Worm (Caenorhabditis elegans) whole organism, late embryonic: Measurements from ENCODE around the gene C05G5.1.
A peak's percentile ranks its signal among the peaks of the same experiment; 100 is the strongest.

Experiments used
- C08G9.2 ChIP-seq: sonication (generic microtip); optimal IDR thresholded peaks from 2 replicates; lab custom pipeline; 2016; ENCODE audit warnings: mild to moderate bottlenecking, missing genetic modification characterization, moderate library complexity, missing compliant biosample characterization
- K02D7.2 ChIP-seq: sonication (generic microtip); optimal IDR thresholded peaks from 2 replicates; lab custom pipeline; 2017; ENCODE audit warnings: mild to moderate bottlenecking, missing genetic modification characterization, missing compliant biosample characterization
- K09A11.1 ChIP-seq: sonication (generic microtip); optimal IDR thresholded peaks from 2 replicates; lab custom pipeline; 2017; ENCODE audit warnings: antibody characterized with exemption, mild to moderate bottlenecking, missing genetic modification characterization, missing compliant biosample characterization; ENCODE audit not compliant: insufficient read depth
- T23F11.4 ChIP-seq: fragments of 200-800 bp; sonication (Bioruptor generic); optimal IDR thresholded peaks from 2 replicates; lab custom pipeline; 2018; ENCODE audit warnings: mild to moderate bottlenecking, missing genetic modification characterization, missing compliant biosample characterization
- Y22D7AL.16 ChIP-seq: sonication (generic microtip); optimal IDR thresholded peaks from 2 replicates; lab custom pipeline; 2016; ENCODE audit warnings: missing genetic modification characterization, missing compliant biosample characterization
- ama-1 ChIP-seq: fragments of 150-350 bp; optimal IDR thresholded peaks from 2 replicates; lab custom pipeline; 2014
- ceh-14 ChIP-seq: sonication (generic microtip); optimal IDR thresholded peaks from 2 replicates; lab custom pipeline; 2016; ENCODE audit warnings: missing genotype, missing genetic modification characterization, missing compliant biosample characterization
- ceh-18 ChIP-seq: sonication (generic microtip); optimal IDR thresholded peaks from 2 replicates; lab custom pipeline; 2016; ENCODE audit warnings: missing genetic modification characterization, missing compliant biosample characterization
- ceh-2 ChIP-seq: sonication (generic microtip); optimal IDR thresholded peaks from 2 replicates; lab custom pipeline; 2016; ENCODE audit warnings: missing genotype, missing genetic modification characterization, missing compliant biosample characterization
- ceh-22 ChIP-seq: sonication (generic microtip); optimal IDR thresholded peaks from 2 replicates; lab custom pipeline; 2017; ENCODE audit warnings: missing biosample characterization, missing genetic modification characterization
- ceh-24 ChIP-seq: sonication (generic microtip); optimal IDR thresholded peaks from 2 replicates; lab custom pipeline; 2016; ENCODE audit warnings: mild to moderate bottlenecking, missing genetic modification characterization, missing compliant biosample characterization
- ceh-30 ChIP-seq: fragments of 150-350 bp; optimal IDR thresholded peaks from 2 replicates; lab custom pipeline; 2014; ENCODE audit warnings: missing biosample characterization, missing genetic modification characterization
- ceh-31 ChIP-seq: sonication (generic microtip); optimal IDR thresholded peaks from 2 replicates; lab custom pipeline; 2016; ENCODE audit warnings: missing genetic modification characterization, missing compliant biosample characterization
- ceh-48 ChIP-seq: sonication (generic microtip); optimal IDR thresholded peaks from 2 replicates; lab custom pipeline; 2016; ENCODE audit warnings: missing genetic modification characterization, inconsistent platforms, missing compliant biosample characterization
- ceh-6 ChIP-seq: fragments of 200-800 bp; sonication (Bioruptor generic); optimal IDR thresholded peaks from 2 replicates; lab custom pipeline; 2018; ENCODE audit warnings: mild to moderate bottlenecking, missing genetic modification characterization, missing compliant biosample characterization
- ets-4 ChIP-seq: sonication (generic microtip); optimal IDR thresholded peaks from 2 replicates; lab custom pipeline; 2016; ENCODE audit warnings: missing genetic modification characterization, missing compliant biosample characterization
- eyg-1 ChIP-seq: sonication (generic microtip); optimal IDR thresholded peaks from 2 replicates; lab custom pipeline; 2016; ENCODE audit warnings: missing genotype, missing genetic modification characterization, missing compliant biosample characterization
- fax-1 ChIP-seq: sonication (generic microtip); optimal IDR thresholded peaks from 2 replicates; lab custom pipeline; 2016; ENCODE audit warnings: missing genotype, missing genetic modification characterization, missing compliant biosample characterization
- fkh-6 ChIP-seq: sonication (generic microtip); optimal IDR thresholded peaks from 2 replicates; lab custom pipeline; 2016; ENCODE audit warnings: missing genetic modification characterization, missing compliant biosample characterization
- hlh-15 ChIP-seq: sonication (generic microtip); optimal IDR thresholded peaks from 2 replicates; lab custom pipeline; 2016; ENCODE audit warnings: missing genetic modification characterization, missing compliant biosample characterization
- hlh-30 ChIP-seq: sonication (generic microtip); optimal IDR thresholded peaks from 2 replicates; lab custom pipeline; 2017; ENCODE audit warnings: antibody characterized with exemption, missing genetic modification characterization, missing compliant biosample characterization; ENCODE audit not compliant: insufficient read depth
- hlh-6 ChIP-seq: sonication (generic microtip); optimal IDR thresholded peaks from 2 replicates; lab custom pipeline; 2016; ENCODE audit warnings: missing genotype, missing genetic modification characterization, missing compliant biosample characterization
- lim-6 ChIP-seq: sonication (generic microtip); optimal IDR thresholded peaks from 2 replicates; lab custom pipeline; 2016; ENCODE audit warnings: missing genetic modification characterization, missing compliant biosample characterization
- lin-11 ChIP-seq: fragments of 200-800 bp; sonication (Bioruptor generic); optimal IDR thresholded peaks from 2 replicates; lab custom pipeline; 2018; ENCODE audit warnings: mild to moderate bottlenecking, missing genetic modification characterization, missing compliant biosample characterization
- mec-3 ChIP-seq: sonication (generic microtip); optimal IDR thresholded peaks from 2 replicates; lab custom pipeline; 2016; ENCODE audit warnings: borderline replicate concordance, missing genetic modification characterization, missing compliant biosample characterization
- nfya-1 ChIP-seq: sonication (generic microtip); optimal IDR thresholded peaks from 2 replicates; lab custom pipeline; 2017; ENCODE audit warnings: missing genetic modification characterization, mild to moderate bottlenecking, missing compliant biosample characterization, antibody characterized with exemption, moderate library complexity
- nhr-11 ChIP-seq: fragments of 150-350 bp; optimal IDR thresholded peaks from 2 replicates; lab custom pipeline; 2014; ENCODE audit warnings: missing biosample characterization, missing genetic modification characterization
- pag-3 ChIP-seq: sonication (generic microtip); optimal IDR thresholded peaks from 2 replicates; lab custom pipeline; 2016; ENCODE audit warnings: missing compliant biosample characterization, missing genetic modification characterization, borderline replicate concordance
- pat-9 ChIP-seq: fragments of 200-800 bp; sonication (Bioruptor generic); optimal IDR thresholded peaks from 2 replicates; lab custom pipeline; 2018; ENCODE audit warnings: mild to moderate bottlenecking, missing genetic modification characterization, moderate library complexity, missing compliant biosample characterization
- pax-1 ChIP-seq: fragments of 150-350 bp; optimal IDR thresholded peaks from 2 replicates; lab custom pipeline; 2014; ENCODE audit warnings: missing biosample characterization, missing genetic modification characterization
- pqm-1 ChIP-seq: sonication (generic microtip); optimal IDR thresholded peaks from 2 replicates; lab custom pipeline; 2016; ENCODE audit warnings: missing genetic modification characterization, missing compliant biosample characterization
- ref-2 ChIP-seq: sonication (generic microtip); optimal IDR thresholded peaks from 2 replicates; lab custom pipeline; 2016; ENCODE audit warnings: missing genetic modification characterization, missing compliant biosample characterization
- rnt-1 ChIP-seq: sonication (generic microtip); optimal IDR thresholded peaks from 2 replicates; lab custom pipeline; 2016; ENCODE audit warnings: missing genetic modification characterization, missing compliant biosample characterization
- sdc-2 ChIP-seq: sonication (generic microtip); optimal IDR thresholded peaks from 2 replicates; lab custom pipeline; 2016; ENCODE audit warnings: missing genotype, missing genetic modification characterization, missing compliant biosample characterization
- sox-4 ChIP-seq: sonication (generic microtip); optimal IDR thresholded peaks from 2 replicates; lab custom pipeline; 2017; ENCODE audit warnings: mild to moderate bottlenecking, missing genetic modification characterization, inconsistent platforms, missing compliant biosample characterization
- tbx-2 ChIP-seq: sonication (generic microtip); optimal IDR thresholded peaks from 2 replicates; lab custom pipeline; 2016; ENCODE audit warnings: missing genetic modification characterization, missing compliant biosample characterization
- tbx-7 ChIP-seq: sonication (generic microtip); optimal IDR thresholded peaks from 2 replicates; lab custom pipeline; 2016; ENCODE audit warnings: missing genotype, missing genetic modification characterization, missing compliant biosample characterization
- ttx-3 ChIP-seq: sonication (generic microtip); optimal IDR thresholded peaks from 2 replicates; lab custom pipeline; 2016; ENCODE audit warnings: missing genetic modification reagents, missing genetic modification characterization, missing compliant biosample characterization
- unc-42 ChIP-seq: sonication (generic microtip); optimal IDR thresholded peaks from 2 replicates; lab custom pipeline; 2016; ENCODE audit warnings: missing genotype, missing genetic modification characterization, missing compliant biosample characterization
- unc-86 ChIP-seq: sonication (generic microtip); optimal IDR thresholded peaks from 2 replicates; lab custom pipeline; 2016; ENCODE audit warnings: missing genetic modification characterization, missing compliant biosample characterization

Gene C05G5.1

DNA sequence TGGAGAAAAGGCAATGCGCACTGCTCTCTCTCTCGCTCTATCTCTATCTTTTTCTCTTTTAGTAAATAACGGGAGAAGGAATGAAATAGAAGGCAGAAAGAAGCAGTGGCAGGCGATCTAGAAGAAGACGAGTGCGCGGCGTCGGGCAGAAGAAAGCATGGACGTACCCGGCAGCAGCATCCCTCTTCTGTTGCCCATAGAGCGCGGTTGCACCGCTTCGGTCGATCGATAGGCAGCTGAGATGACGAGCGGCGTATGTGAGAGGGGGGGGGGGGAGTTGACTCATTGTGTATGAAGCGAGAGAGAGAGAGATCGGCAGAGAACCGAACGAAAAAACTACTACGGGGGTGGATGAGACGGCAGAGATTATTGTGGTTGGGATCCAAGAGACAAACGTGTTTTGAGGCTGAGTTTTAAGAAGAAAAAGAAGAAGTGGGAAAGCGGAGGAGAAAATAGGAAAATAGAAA, 31.7 kb downstream of the C05G5.1 start (continued):
- TF ChIP-seq Y22D7AL.16 (tag; lab: Kevin White, UChicago) (no peak), unc-42 (tag; lab: Kevin White, UChicago) (peak; percentile 89), ceh-14 (tag; lab: Kevin White, UChicago) (peak; percentile 81), hlh-6 (tag; lab: Kevin White, UChicago) (peak; percentile 45)

DNA sequence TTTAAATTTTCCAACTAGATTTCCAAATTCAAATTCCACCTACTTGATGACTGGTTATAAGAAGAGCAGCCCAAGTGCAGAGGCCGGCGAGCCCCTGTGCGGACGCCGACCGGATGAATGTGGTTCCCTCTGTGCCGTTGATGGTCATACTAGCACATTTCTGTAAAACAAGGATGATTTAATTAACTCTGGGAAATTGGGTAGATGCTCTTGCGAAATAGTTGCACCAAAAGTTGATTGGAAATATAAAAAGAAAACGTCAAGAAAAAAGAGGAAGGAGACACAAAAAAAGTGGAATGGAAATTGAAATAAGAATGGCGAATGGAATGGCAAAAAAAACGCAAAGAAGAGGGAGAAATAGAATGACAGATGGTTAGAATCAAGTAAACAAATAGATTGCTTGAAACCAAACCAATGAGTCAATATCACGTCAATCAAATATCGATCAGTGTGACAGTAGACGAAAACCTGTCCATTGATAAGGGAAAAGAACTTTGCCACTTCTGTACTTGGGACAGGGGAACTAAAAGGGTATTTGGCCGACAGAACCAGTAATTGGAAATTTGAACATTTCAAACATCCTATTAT, 33.1 kb downstream of the C05G5.1 start, which contains the start of gene tmem-184:
Gene tmem-184 (minus strand): TSS at position 164 of the 588 bp plus-strand sequence.
- no peak for TF ChIP-seq ceh-22 (tag; lab: Kevin White, UChicago)
- TF ChIP-seq ceh-14 (tag; lab: Kevin White, UChicago): no peak
- no peak for TF ChIP-seq ceh-2
- TF ChIP-seq tbx-7: no peak
- TF ChIP-seq pag-3 (tag; lab: Kevin White, UChicago): no peak
- no peak for TF ChIP-seq rnt-1
- TF ChIP-seq nhr-11 (tag; lab: Kevin White, UChicago): no peak
- no peak for TF ChIP-seq fkh-6 (tag; lab: Kevin White, UChicago)
- no peak for TF ChIP-seq pat-9 (tag; lab: Kevin White, UChicago)

- no peak for TF ChIP-seq K02D7.2 (tag; lab: Kevin White, UChicago)
- no peak for TF ChIP-seq unc-42 (tag; lab: Kevin White, UChicago)
- no peak for TF ChIP-seq hlh-30 (tag; lab: Kevin White, UChicago)
- TF ChIP-seq ttx-3 (tag; lab: Kevin White, UChicago): no peak
- no peak for TF ChIP-seq lin-11 (tag; lab: Kevin White, UChicago)
- TF ChIP-seq C08G9.2 (tag; lab: Kevin White, UChicago): no peak
- no peak for TF ChIP-seq sdc-2 (tag; lab: Kevin White, UChicago)
- no peak for TF ChIP-seq ceh-48 (tag; lab: Kevin White, UChicago)
- no peak for TF ChIP-seq ceh-18 (tag; lab: Kevin White, UChicago)
- no peak for TF ChIP-seq ama-1
- no peak for TF ChIP-seq unc-86 (tag; lab: Kevin White, UChicago)
- no peak for TF ChIP-seq hlh-15 (tag; lab: Kevin White, UChicago)
- TF ChIP-seq ref-2 (tag; lab: Kevin White, UChicago): no peak
- no peak for TF ChIP-seq nhr-11 (tag; lab: Kevin White, UChicago)
- no peak for TF ChIP-seq ceh-6 (GFP tag; lab: Kevin White, UChicago)
- TF ChIP-seq tbx-7: no peak
- no peak for TF ChIP-seq ceh-24 (tag; lab: Kevin White, UChicago)
- TF ChIP-seq mec-3 (tag; lab: Kevin White, UChicago): no peak
- no peak for TF ChIP-seq ceh-30 (tag; lab: Kevin White, UChicago)
Measured at ce11 chrX:14704933-14705332, 35.0 kb downstream of the C05G5.1 start.

DNA sequence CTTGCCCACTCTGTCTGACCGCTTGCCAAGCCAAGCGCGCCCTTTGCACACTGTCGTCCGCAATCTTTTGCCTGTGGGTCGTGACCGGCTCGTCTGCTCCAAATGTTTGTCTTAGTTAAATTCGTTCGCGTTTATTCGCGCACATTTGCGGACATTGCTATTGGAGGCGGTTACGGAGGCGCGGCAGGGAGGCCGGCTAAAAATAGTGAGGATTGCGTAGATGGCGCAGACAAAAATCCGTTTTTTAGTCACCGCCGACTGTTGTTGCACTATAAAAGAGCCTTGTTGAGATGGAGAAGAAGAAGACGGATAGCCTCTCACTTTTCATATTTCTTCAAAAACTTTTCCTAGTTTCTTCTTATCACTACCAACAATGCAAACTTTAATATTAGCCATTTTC, 38.4 kb downstream of the C05G5.1 start, which contains the start of gene F40E10.5:
Gene F40E10.5 (plus strand): TSS at position 301 of the 400 bp plus-strand sequence.
- TF ChIP-seq K09A11.1 (tag; lab: Kevin White, UChicago) (no peak), pax-1 (tag; lab: Kevin White, UChicago) (peak; percentile 11), eyg-1 (tag; lab: Kevin White, UChicago) (no peak), ets-4 (tag; lab: Kevin White, UChicago) (peak; percentile 9), sox-4 (tag; lab: Kevin White, UChicago) (no peak)
- TF ChIP-seq, all 69 proteins: peak for 2

ce11 chrX:14699866-14700265, 40.1 kb downstream of the C05G5.1 start, which contains the start of gene hch-1:
Gene hch-1, minus strand, starts transcription at chrX:14699977.
- no peak for TF ChIP-seq T23F11.4 (GFP tag; lab: Kevin White, UChicago)
- TF ChIP-seq pqm-1: no peak
- TF ChIP-seq ets-4 (tag; lab: Kevin White, UChicago): no peak
- TF ChIP-seq sdc-2 (tag; lab: Kevin White, UChicago): no peak
- no peak for TF ChIP-seq tbx-2 (tag; lab: Kevin White, UChicago)
- no peak for TF ChIP-seq ceh-31 (tag; lab: Kevin White, UChicago)
- no peak for TF ChIP-seq fax-1 (tag; lab: Kevin White, UChicago)
- TF ChIP-seq lim-6 (tag; lab: Kevin White, UChicago): no peak
- TF ChIP-seq nfya-1 (tag; lab: Kevin White, UChicago): no peak
